Fruit fly (Drosophila melanogaster): ENCODE measurements around the gene CG14275.

- no peak for TF ChIP-seq CG10348 (GFP tag; IDR thresholded peaks at IDR 0.05)
- TF ChIP-seq D1 (tag; optimal IDR thresholded peaks at IDR 0.05), result peak; percentile 46
- TF ChIP-seq CG12605 (GFP tag; IDR thresholded peaks at IDR 0.05), result peak; percentile 72
- peak; percentile 76 for TF ChIP-seq Ets98B (GFP tag; IDR thresholded peaks at IDR 0.05)
- peak; percentile 72 for TF ChIP-seq CG9948 (tag; optimal IDR thresholded peaks at IDR 0.05)
- TF ChIP-seq Pif1B (GFP tag; optimal IDR thresholded peaks at IDR 0.05), result peak; percentile 84
- peak; percentile 64 for TF ChIP-seq rn (GFP tag; IDR thresholded peaks at IDR 0.05)
- peak; percentile 82 for TF ChIP-seq CG13204 (GFP tag; optimal IDR thresholded peaks at IDR 0.05)
- peak; percentile 57 for TF ChIP-seq gl (tag; optimal IDR thresholded peaks at IDR 0.05)
- peak; percentile 78 for TF ChIP-seq CG17806 (tag; optimal IDR thresholded peaks at IDR 0.05)
- TF ChIP-seq CG8301 (tag; optimal IDR thresholded peaks at IDR 0.05), result peak; percentile 76
Observed at dm6 chr2L:8290653-8291233, 36.5 kb upstream of the CG14275 start.

Data from whole organism, pupa.